Fruit fly (Drosophila melanogaster): ENCODE results near the gene Pgk.
A peak's percentile ranks its signal among the peaks of the same experiment; 100 is the strongest.

Pgk gene

dm6 chr2L:2724459-2724858, 28.4 kb downstream of the Pgk start (continued):
- TF ChIP-seq zfh1 (GFP tag; IDR thresholded peaks at IDR 0.05) (no peak), CoRest (tag; optimal IDR thresholded peaks at IDR 0.05) (peak; percentile 13), CG10431 (GFP tag; optimal IDR thresholded peaks at IDR 0.05) (no peak)

dm6 chr2L:2723100-2723499, 29.8 kb downstream of the Pgk start:
- TF ChIP-seq B-H2 (GFP tag; optimal IDR thresholded peaks at IDR 0.05) (no peak), CG31224 (GFP tag; IDR thresholded peaks at IDR 0.05) (0 out of 2 replicates have a peak, but pooled peaks have one; percentile 10), CG17186 (GFP tag; optimal IDR thresholded peaks at IDR 0.05) (no peak), yki (optimal IDR thresholded peaks at IDR 0.05) (no peak), bigmax (GFP tag; optimal IDR thresholded peaks at IDR 0.05) (no peak), CG18619 (GFP tag; optimal IDR thresholded peaks at IDR 0.05) (no peak), Doc3 (GFP tag; IDR thresholded peaks at IDR 0.05; ENCODE audit: partially characterized antibody) (no peak), CG11456 (GFP tag; IDR thresholded peaks at IDR 0.05) (0 out of 3 replicates have a peak, but pooled peaks have one; percentile 42), CG17829 (tag; optimal IDR thresholded peaks at IDR 0.05) (no peak), row (GFP tag; IDR thresholded peaks at IDR 0.05) (peak; percentile 66), ssp (GFP tag; IDR thresholded peaks at IDR 0.05) (no peak), CG34224 (GFP tag; IDR thresholded peaks at IDR 0.05; ENCODE audit: partially characterized antibody) (no peak), CG9797 (GFP tag; optimal IDR thresholded peaks at IDR 0.05) (no peak), CG4328 (GFP tag; optimal IDR thresholded peaks at IDR 0.05) (no peak), Elba2 (GFP tag; optimal IDR thresholded peaks at IDR 0.05) (no peak), fd64A (GFP tag; optimal IDR thresholded peaks at IDR 0.05) (no peak), hth (optimal IDR thresholded peaks at IDR 0.05) (no peak), usp (GFP tag; optimal IDR thresholded peaks at IDR 0.05) (no peak), sna (GFP tag; IDR thresholded peaks at IDR 0.05; ENCODE audit: partially characterized antibody) (no peak), tgo (GFP tag; IDR thresholded peaks at IDR 0.05) (peak; percentile 36; the same call in 1 of the 3 replicates), mam (GFP tag; optimal IDR thresholded peaks at IDR 0.05) (peak; percentile 31), p53 (GFP tag; optimal IDR thresholded peaks at IDR 0.05) (no peak), CG10431 (GFP tag; optimal IDR thresholded peaks at IDR 0.05) (no peak), MBD-R2 (GFP tag; IDR thresholded peaks at IDR 0.05) (peak; percentile 24; the same call in 1 of the 2 replicates), Rfx (GFP tag; IDR thresholded peaks at IDR 0.05) (peak; percentile 65), stwl (tag; optimal IDR thresholded peaks at IDR 0.05) (no peak), CG32532 (GFP tag; IDR thresholded peaks at IDR 0.05) (peak; percentile 56), nerfin-2 (GFP tag; IDR thresholded peaks at IDR 0.05; ENCODE audit: partially characterized antibody) (no peak), CG14710 (tag; optimal IDR thresholded peaks at IDR 0.05) (no peak), trem (tag; optimal IDR thresholded peaks at IDR 0.05) (no peak), vvl (GFP tag; IDR thresholded peaks at IDR 0.05) (peak; percentile 53; the same call in 1 of the 2 replicates), CG15479 (GFP tag; optimal IDR thresholded peaks at IDR 0.05) (no peak), CG4820 (GFP tag; optimal IDR thresholded peaks at IDR 0.05) (no peak), CG14667 (GFP tag; IDR thresholded peaks at IDR 0.05) (0 out of 2 replicates have a peak, but pooled peaks have one; percentile 13), ind (GFP tag; optimal IDR thresholded peaks at IDR 0.05) (peak; percentile 18), oc (tag; optimal IDR thresholded peaks at IDR 0.05) (no peak), Hmr (GFP tag; optimal IDR thresholded peaks at IDR 0.05) (peak; percentile 59), CG3281 (GFP tag; optimal IDR thresholded peaks at IDR 0.05) (no peak), CG15601 (tag; optimal IDR thresholded peaks at IDR 0.05) (no peak), CHES-1-like (GFP tag; optimal IDR thresholded peaks at IDR 0.05) (no peak), CG4282 (GFP tag; optimal IDR thresholded peaks at IDR 0.05) (no peak), amos (GFP tag; IDR thresholded peaks at IDR 0.05; ENCODE audit: partially characterized antibody) (no peak), PHDP (tag; optimal IDR thresholded peaks at IDR 0.05) (peak; percentile 17), sima (GFP tag; optimal IDR thresholded peaks at IDR 0.05) (no peak), hkb (optimal IDR thresholded peaks at IDR 0.05) (no peak), hkb (GFP tag; IDR thresholded peaks at IDR 0.05) (0 out of 2 replicates have a peak, but pooled peaks have one; percentile 20), sisA (GFP tag; IDR thresholded peaks at IDR 0.05) (no peak; the same call in 1 of the 2 replicates), pho (GFP tag; optimal IDR thresholded peaks at IDR 0.05) (peak; percentile 13)
